Worm (Caenorhabditis elegans) whole organism, midembryonic: ENCODE results near the gene M117.3.

Experiments used
- T22C8.4 ChIP-seq: fragments of 200-800 bp; sonication (Bioruptor generic); IDR thresholded peaks from 2 replicates; pipeline ENCODE4 v1.3.6; 2022; ENCODE audit warnings: missing genetic modification characterization, missing compliant biosample characterization
- cog-1 ChIP-seq: sonication (generic microtip); optimal IDR thresholded peaks from 2 replicates; lab custom pipeline; 2016; ENCODE audit warnings: missing genetic modification characterization, missing compliant biosample characterization
- flt-1 ChIP-seq: fragments of 200-800 bp; sonication (Bioruptor generic); IDR thresholded peaks from 2 replicates; pipeline ENCODE4 v1.3.6; 2022; ENCODE audit warnings: missing genetic modification characterization, missing compliant biosample characterization
- klf-2 ChIP-seq: fragments of 200-800 bp; sonication (Bioruptor generic); conservative IDR thresholded peaks from 2 replicates; pipeline ENCODE4 v1.3.6; 2022; ENCODE audit warnings: missing genetic modification reagents, missing genetic modification characterization, missing compliant biosample characterization
- med-1 ChIP-seq: sonication (generic microtip); optimal IDR thresholded peaks from 2 replicates; lab custom pipeline; 2017; ENCODE audit warnings: missing genetic modification characterization, mild to moderate bottlenecking, missing compliant biosample characterization, antibody characterized with exemption, missing genetic modification reagents; ENCODE audit not compliant: insufficient read depth
- ref-1 ChIP-seq: fragments of 200-800 bp; sonication (Bioruptor generic); conservative IDR thresholded peaks from 2 replicates; pipeline ENCODE4 v1.3.6; 2022; ENCODE audit warnings: missing genetic modification reagents, missing genetic modification characterization, missing compliant biosample characterization
- tab-1 ChIP-seq: fragments of 200-800 bp; sonication (Bioruptor generic); IDR thresholded peaks from 2 replicates; pipeline ENCODE4 v1.3.6; 2022; ENCODE audit warnings: missing genetic modification characterization, missing compliant biosample characterization
- ztf-23 ChIP-seq: fragments of 200-800 bp; sonication (Bioruptor generic); IDR thresholded peaks from 2 replicates; pipeline ENCODE4 v1.3.6; 2022; ENCODE audit warnings: missing genetic modification reagents, missing genetic modification characterization, missing compliant biosample characterization
- ztf-29 ChIP-seq: fragments of 200-800 bp; sonication (Bioruptor generic); IDR thresholded peaks from 2 replicates; pipeline ENCODE4 v1.3.6; 2022; ENCODE audit warnings: missing genetic modification reagents, missing genetic modification characterization, missing compliant biosample characterization

M117.3 gene

DNA sequence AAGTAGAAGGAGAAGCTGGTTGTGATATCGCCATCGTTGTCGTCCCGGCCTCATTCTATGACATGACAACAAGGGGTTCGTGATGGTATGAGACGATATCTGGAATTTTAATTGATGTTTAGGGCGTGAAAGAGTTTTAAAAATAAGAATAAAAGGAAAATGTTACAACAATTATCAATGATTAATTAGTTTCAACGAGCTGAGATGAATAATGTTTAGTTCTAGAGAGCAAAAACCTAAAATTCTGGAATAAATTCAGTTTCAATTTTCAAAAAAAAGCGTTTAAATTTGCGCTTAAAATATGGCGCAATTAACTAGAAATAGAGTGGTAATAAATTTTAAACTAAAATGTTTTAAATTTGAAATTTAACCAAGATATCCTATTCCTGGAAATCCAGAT is 29.5 kb upstream of the M117.3 start, which contains the start of gene H01G02.3:
Gene H01G02.3 (minus strand): TSS at position 101 of the 400 bp plus-strand sequence.
- no peak for TF ChIP-seq med-1 (GFP tag; lab: Kevin White, UChicago)
- no peak for TF ChIP-seq ref-1 (GFP tag; lab: Robert Waterston, UW)
- TF ChIP-seq klf-2: no peak
- TF ChIP-seq tab-1: no peak
- no peak for TF ChIP-seq T22C8.4 (GFP tag; lab: Robert Waterston, UW)
- no peak for TF ChIP-seq ztf-23 (GFP tag; lab: Robert Waterston, UW)
- no peak for TF ChIP-seq flt-1 (GFP tag; lab: Robert Waterston, UW)
- no peak for TF ChIP-seq cog-1
- no peak for TF ChIP-seq ztf-29

DNA sequence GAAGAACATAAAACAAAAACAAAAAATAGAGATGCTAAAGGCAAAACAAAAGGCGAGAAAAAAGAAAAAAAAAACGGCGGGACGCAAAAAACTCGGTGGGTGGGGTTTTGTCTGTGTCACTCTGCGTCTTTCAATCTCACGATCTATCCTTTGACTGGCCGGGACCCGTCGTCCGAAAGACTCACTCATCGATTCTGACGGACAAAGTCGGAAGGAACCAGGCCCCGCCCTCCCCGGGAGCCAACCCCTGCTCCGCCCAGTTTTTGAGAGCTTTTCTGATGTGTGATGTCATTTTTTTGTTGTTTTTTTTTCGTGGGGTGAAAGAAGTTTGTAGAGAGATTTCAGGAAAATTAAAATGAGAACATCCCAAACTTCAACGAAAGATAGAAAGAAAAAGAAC is 28.8 kb upstream of the M117.3 start:
- TF ChIP-seq flt-1 (GFP tag; lab: Robert Waterston, UW): peak; percentile 21; the same call in 1 of the 2 replicates
- no peak for TF ChIP-seq klf-2
- TF ChIP-seq ztf-23 (GFP tag; lab: Robert Waterston, UW): 0 out of 2 replicates have a peak, but pooled peaks have one; percentile 28

DNA sequence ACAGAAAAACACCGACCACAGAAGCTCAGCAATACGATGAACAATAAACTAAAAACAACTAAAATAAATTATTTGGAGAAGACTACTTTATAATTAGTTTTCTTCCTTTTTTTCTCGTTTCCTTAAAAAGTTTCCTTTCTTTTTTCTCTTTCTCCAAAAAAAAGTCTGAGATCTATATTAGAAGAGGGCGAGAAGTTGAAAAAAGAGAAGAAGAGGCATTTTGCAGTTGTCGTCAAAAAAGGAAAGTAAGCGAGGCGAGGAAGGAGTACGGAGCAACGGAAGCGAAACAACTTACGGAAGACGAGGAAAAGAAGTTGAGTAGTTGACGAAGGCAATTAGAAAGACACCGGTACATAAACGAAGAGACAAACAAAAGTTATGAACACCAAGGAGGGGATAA is 26.0 kb upstream of the M117.3 start:
- TF ChIP-seq klf-2: no peak
- TF ChIP-seq cog-1: no peak
- TF ChIP-seq med-1 (GFP tag; lab: Kevin White, UChicago): no peak
- TF ChIP-seq ztf-23 (GFP tag; lab: Robert Waterston, UW): no peak
- TF ChIP-seq ref-1 (GFP tag; lab: Robert Waterston, UW): no peak
- no peak for TF ChIP-seq tab-1

DNA sequence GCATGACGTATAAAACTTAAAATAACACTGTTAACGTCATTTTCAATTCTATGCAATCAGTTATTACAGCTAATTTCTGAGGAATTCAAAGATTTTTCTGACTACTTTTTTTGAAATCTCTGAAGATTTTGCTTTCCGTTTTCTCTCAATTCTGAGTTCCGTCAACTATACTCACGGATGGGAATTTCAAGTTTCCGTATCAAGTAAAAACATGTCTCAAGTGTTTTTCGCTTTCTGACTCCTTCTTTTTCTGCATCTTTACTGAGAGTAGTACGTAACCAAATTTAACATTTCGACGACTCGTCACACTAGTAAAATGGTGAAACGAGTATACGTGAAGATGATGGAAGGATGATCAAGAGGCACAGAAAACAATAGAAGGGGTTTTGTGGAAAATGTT is 25.2 kb upstream of the M117.3 start:
- TF ChIP-seq ztf-23 (GFP tag; lab: Robert Waterston, UW): no peak
- TF ChIP-seq T22C8.4 (GFP tag; lab: Robert Waterston, UW): no peak
- no peak for TF ChIP-seq klf-2
- no peak for TF ChIP-seq flt-1 (GFP tag; lab: Robert Waterston, UW)

DNA sequence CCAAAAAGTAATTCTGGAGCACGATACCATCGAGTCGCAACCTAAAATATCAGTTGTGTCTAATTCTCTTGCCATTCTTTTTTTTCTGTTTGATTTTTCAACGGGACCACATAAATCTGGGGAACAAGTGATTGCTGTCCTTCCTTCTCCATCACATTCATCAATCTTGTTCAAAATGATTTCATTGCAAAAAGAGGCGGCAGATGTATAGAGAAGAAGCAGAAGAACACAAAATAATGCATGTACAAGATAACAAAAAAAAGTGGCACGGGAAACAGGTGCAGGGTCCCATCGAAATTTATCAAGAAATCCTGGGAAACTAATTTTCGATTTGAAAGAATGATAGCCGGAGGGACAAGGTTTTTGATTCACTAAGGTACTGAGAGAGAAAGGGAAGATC is 22.8 kb upstream of the M117.3 start:
- no peak for TF ChIP-seq ztf-29
- no peak for TF ChIP-seq cog-1
- no peak for TF ChIP-seq flt-1 (GFP tag; lab: Robert Waterston, UW)
- no peak for TF ChIP-seq klf-2
- no peak for TF ChIP-seq ref-1 (GFP tag; lab: Robert Waterston, UW)
- no peak for TF ChIP-seq tab-1
- no peak for TF ChIP-seq ztf-23 (GFP tag; lab: Robert Waterston, UW)
- TF ChIP-seq med-1 (GFP tag; lab: Kevin White, UChicago): no peak
- no peak for TF ChIP-seq T22C8.4 (GFP tag; lab: Robert Waterston, UW)

DNA sequence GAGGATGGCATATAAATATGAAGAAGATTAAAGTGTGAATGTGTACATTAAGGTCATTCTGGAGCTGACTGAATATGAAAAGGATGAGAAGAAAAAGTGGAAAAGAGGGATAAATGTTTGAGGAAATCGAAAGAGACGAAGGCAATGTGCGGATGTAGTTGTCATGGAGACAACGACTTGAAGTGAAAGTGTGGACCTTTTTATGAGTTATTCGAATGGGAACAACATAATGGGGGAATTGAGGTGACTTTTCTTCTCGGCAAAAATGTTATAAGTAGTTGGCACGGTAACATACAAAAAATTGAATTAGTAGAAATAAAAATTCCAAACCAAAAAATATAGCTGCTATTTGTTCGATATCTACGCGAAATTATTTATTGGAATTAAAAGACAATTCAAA is 20.9 kb upstream of the M117.3 start, which contains the start of gene dyf-18:
Gene dyf-18 (minus strand): TSS at position 101 of the 400 bp plus-strand sequence.
- TF ChIP-seq ztf-29: no peak
- no peak for TF ChIP-seq ztf-23 (GFP tag; lab: Robert Waterston, UW)
- no peak for TF ChIP-seq klf-2

DNA sequence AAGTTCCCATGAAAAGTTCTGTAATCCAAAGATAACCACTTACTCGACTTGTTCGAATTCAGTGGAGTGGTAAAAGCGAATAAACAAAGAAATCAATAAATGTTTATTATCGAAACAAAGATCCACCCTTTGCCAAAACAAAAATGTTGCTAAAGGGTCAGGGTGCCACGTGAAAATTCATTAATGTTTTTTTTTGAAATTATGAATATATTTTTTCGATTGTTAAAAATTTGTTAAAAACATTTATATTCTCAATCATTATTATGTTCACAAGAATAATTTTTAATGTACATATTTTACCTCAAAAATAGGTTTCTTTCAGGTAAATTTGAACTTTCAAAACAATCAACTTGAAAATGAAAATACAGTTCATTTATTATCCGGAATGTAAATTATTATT is 19.0 kb upstream of the M117.3 start, which contains the start of gene H01G02.4:
Gene H01G02.4 (minus strand): TSS at position 101 of the 400 bp plus-strand sequence.
- TF ChIP-seq cog-1 (no peak), T22C8.4 (GFP tag; lab: Robert Waterston, UW) (no peak), ztf-29 (no peak), klf-2 (no peak), ztf-23 (GFP tag; lab: Robert Waterston, UW) (no peak), med-1 (GFP tag; lab: Kevin White, UChicago) (no peak), tab-1 (no peak), ref-1 (GFP tag; lab: Robert Waterston, UW) (no peak), flt-1 (GFP tag; lab: Robert Waterston, UW) (no peak)

DNA sequence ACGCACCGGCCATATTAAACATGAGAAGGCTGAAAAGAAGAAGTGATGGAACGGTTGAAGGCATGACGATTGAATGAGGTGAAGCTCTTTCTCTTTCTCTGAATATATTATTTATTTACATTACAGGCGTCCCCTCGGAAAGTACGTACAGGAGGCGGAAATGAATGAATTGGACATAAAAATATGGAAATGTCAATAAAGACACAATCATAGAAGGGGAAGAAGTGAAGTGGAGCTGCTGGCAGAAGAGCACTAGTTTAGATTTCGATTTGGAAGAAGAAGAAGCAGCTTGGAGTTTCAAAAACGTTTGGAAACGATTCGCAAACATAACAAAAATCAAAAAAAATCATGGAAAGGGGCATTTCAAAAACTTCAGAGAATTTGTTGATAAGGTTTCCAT is 18.0 kb upstream of the M117.3 start, which contains the start of gene H01G02.1:
Gene H01G02.1 (minus strand): TSS at position 101 of the 400 bp plus-strand sequence.
- TF ChIP-seq flt-1 (GFP tag; lab: Robert Waterston, UW) (no peak), klf-2 (no peak), cog-1 (no peak), ref-1 (GFP tag; lab: Robert Waterston, UW) (no peak), ztf-23 (GFP tag; lab: Robert Waterston, UW) (no peak), med-1 (GFP tag; lab: Kevin White, UChicago) (no peak), ztf-29 (no peak), tab-1 (no peak), T22C8.4 (GFP tag; lab: Robert Waterston, UW) (no peak)

DNA sequence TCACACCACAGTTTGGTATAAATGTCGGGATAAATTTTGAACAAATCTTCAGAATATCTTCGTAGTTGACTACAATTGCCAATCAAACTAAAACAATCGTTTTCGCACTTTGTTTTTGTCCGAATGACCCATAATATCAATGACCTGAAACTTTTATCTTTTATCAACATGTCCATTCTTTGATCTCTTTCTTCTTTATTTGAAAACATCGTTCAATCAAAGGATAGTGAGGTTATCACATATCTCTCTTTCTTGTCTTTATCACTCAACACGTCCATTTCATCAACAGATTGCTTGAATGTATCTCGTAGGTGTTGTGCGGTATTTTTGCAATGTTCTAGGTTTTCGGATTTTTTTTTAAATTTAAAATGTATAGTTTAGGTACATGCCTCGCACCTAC is 13.0 kb upstream of the M117.3 start:
- no peak for TF ChIP-seq flt-1 (GFP tag; lab: Robert Waterston, UW)
- TF ChIP-seq T22C8.4 (GFP tag; lab: Robert Waterston, UW): no peak
- TF ChIP-seq tab-1: no peak
- no peak for TF ChIP-seq klf-2
- TF ChIP-seq med-1 (GFP tag; lab: Kevin White, UChicago): no peak
- TF ChIP-seq ztf-23 (GFP tag; lab: Robert Waterston, UW): no peak
- TF ChIP-seq ztf-29: no peak

DNA sequence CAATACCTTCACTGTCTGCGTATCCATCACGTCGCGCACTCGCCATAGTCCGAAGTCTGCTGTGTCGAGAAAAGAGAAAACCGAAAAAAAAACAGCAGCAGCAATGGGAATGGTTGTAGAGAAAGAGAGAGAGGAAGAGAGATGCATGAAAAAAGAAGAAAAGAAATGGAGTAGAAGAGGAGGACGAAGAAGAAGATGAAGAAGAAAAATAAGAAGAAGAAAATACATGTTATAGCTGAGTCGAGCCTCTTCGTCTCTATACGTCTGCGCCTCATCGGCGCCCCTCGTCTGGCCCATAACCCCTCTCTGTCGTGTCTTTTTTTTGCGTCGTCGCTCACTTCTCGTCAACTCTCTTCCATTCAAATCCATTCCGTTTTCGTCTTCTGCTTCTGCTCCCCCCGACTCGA is 12.3 kb upstream of the M117.3 start:
- peak; percentile 31 for TF ChIP-seq cog-1
- TF ChIP-seq T22C8.4 (GFP tag; lab: Robert Waterston, UW): no peak
- no peak for TF ChIP-seq med-1 (GFP tag; lab: Kevin White, UChicago)
- TF ChIP-seq flt-1 (GFP tag; lab: Robert Waterston, UW): 0 out of 2 replicates have a peak, but pooled peaks have one; percentile 10
- TF ChIP-seq ztf-29: no peak

DNA sequence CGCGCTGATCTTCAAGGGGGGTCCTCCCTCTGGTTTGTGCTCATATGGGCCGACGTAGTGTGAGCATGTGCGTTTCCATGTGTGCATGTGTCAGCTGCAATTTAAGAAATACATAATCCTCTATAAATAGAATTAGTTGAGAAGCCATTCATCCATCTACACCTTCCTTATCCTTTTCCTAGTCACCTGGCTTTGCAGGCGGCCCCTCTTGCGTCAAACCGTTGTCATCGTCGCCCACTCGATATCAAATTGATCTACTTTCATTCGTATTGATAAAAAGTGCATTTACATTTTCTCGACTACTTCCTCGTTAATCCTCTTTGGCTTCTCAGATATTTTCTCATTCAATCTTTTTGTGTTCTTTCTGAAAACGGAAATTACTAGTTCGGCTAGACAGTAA is 10.0 kb upstream of the M117.3 start:
- TF ChIP-seq med-1 (GFP tag; lab: Kevin White, UChicago): no peak
- no peak for TF ChIP-seq cog-1
- TF ChIP-seq ztf-29: no peak
- TF ChIP-seq ztf-23 (GFP tag; lab: Robert Waterston, UW): no peak
- no peak for TF ChIP-seq ref-1 (GFP tag; lab: Robert Waterston, UW)
- TF ChIP-seq flt-1 (GFP tag; lab: Robert Waterston, UW): no peak
- no peak for TF ChIP-seq T22C8.4 (GFP tag; lab: Robert Waterston, UW)
- no peak for TF ChIP-seq klf-2
- TF ChIP-seq tab-1: no peak
